Worm (Caenorhabditis elegans) whole organism, L1 larva: ENCODE results near the gene ska-3.

Experiments
- C04F5.9 ChIP-seq: sonication (generic microtip); optimal IDR thresholded peaks from 2 replicates; lab custom pipeline; 2016; ENCODE audit warnings: missing genetic modification characterization, missing compliant biosample characterization
- C16A3.4 ChIP-seq: fragments of 150-350 bp; optimal IDR thresholded peaks from 2 replicates; lab custom pipeline; 2014; ENCODE audit warnings: missing biosample characterization, missing genetic modification characterization
- Y116A8C.19 ChIP-seq: sonication (generic microtip); optimal IDR thresholded peaks from 2 replicates; lab custom pipeline; 2016; ENCODE audit warnings: missing compliant biosample characterization, missing genetic modification characterization, borderline replicate concordance
- alr-1 ChIP-seq: fragments of 200-800 bp; sonication (Bioruptor generic); optimal IDR thresholded peaks from 2 replicates; lab custom pipeline; 2018; ENCODE audit warnings: borderline replicate concordance, mild to moderate bottlenecking, missing genetic modification characterization, missing compliant biosample characterization
- blmp-1 ChIP-seq: fragments of 150-350 bp; optimal IDR thresholded peaks from 2 replicates; lab custom pipeline; 2014; ENCODE audit warnings: missing biosample characterization, missing genetic modification characterization
- ceh-88 ChIP-seq: fragments of 200-800 bp; sonication (Bioruptor generic); IDR thresholded peaks from 2 replicates; pipeline ENCODE4 v1.3.6; 2022; ENCODE audit warnings: missing genetic modification characterization, missing compliant biosample characterization
- ceh-90 ChIP-seq: sonication (generic microtip); optimal IDR thresholded peaks from 2 replicates; lab custom pipeline; 2016; ENCODE audit warnings: missing genetic modification characterization, missing compliant biosample characterization
- efl-1 ChIP-seq, 4 experiments: fragments of 150-350 bp; optimal IDR thresholded peaks in 3 of 4; peaks in 1 of 4; 1 replicate in 1 of 4; 2 replicates in 3 of 4; lab custom pipeline; 2014; ENCODE audit warnings: missing biosample characterization in 2 of 4, missing genetic modification characterization in 2 of 4, missing genetic modification reagents in 2 of 4
- efl-3 ChIP-seq: fragments of 200-800 bp; sonication (Bioruptor generic); optimal IDR thresholded peaks from 2 replicates; lab custom pipeline; 2018; ENCODE audit warnings: mild to moderate bottlenecking, missing genetic modification characterization, missing compliant biosample characterization
- egl-13 ChIP-seq: sonication (generic microtip); optimal IDR thresholded peaks from 2 replicates; lab custom pipeline; 2016; ENCODE audit warnings: missing genotype, missing genetic modification reagents, missing genetic modification characterization, missing compliant biosample characterization
- egl-27 ChIP-seq, 2 experiments: fragments of 150-350 bp in 1 of 2; sonication (generic microtip); optimal IDR thresholded peaks; 3 replicates each; lab custom pipeline; 2017 to 2018; ENCODE audit warnings: missing biosample characterization in 2 of 2, missing genetic modification characterization in 2 of 2, missing genetic modification reagents in 2 of 2
- fos-1 ChIP-seq: fragments of 150-350 bp; optimal IDR thresholded peaks from 2 replicates; lab custom pipeline; 2014; ENCODE audit warnings: missing biosample characterization, missing genetic modification characterization
- grh-1 ChIP-seq: fragments of 200-800 bp; sonication (Bioruptor generic); IDR thresholded peaks from 2 replicates; pipeline ENCODE4 v1.3.6; 2022; ENCODE audit warnings: missing genetic modification reagents, missing genetic modification characterization, missing compliant biosample characterization
- hpl-2 ChIP-seq: fragments of 150-350 bp; optimal IDR thresholded peaks from 2 replicates; lab custom pipeline; 2014; ENCODE audit warnings: missing biosample characterization, missing genetic modification reagents, missing genetic modification characterization
- isw-1 ChIP-seq: fragments of 200-800 bp; sonication (Bioruptor generic); IDR thresholded peaks from 2 replicates; pipeline ENCODE4 v1.3.6; 2022; ENCODE audit warnings: missing genetic modification characterization, missing compliant biosample characterization
- jun-1 ChIP-seq: fragments of 150-350 bp; optimal IDR thresholded peaks from 2 replicates; lab custom pipeline; 2014; ENCODE audit warnings: missing biosample characterization, missing genetic modification reagents, missing genetic modification characterization
- lin-14 ChIP-seq: fragments of 200-800 bp; sonication (Bioruptor generic); optimal IDR thresholded peaks from 2 replicates; lab custom pipeline; 2018; ENCODE audit warnings: mild to moderate bottlenecking, missing genetic modification characterization, moderate library complexity, missing compliant biosample characterization
- lin-15B ChIP-seq: fragments of 150-350 bp; sonication (generic microtip); optimal IDR thresholded peaks from 3 replicates; lab custom pipeline; 2014; ENCODE audit warnings: missing biosample characterization, missing genetic modification characterization
- lin-35 ChIP-seq, 2 experiments: fragments of 150-350 bp; optimal IDR thresholded peaks; 2 replicates each; lab custom pipeline; 2014; ENCODE audit warnings: missing biosample characterization in 2 of 2, missing genetic modification characterization in 2 of 2, missing genetic modification reagents in 2 of 2
- lin-39 ChIP-seq: fragments of 150-350 bp; optimal IDR thresholded peaks from 2 replicates; lab custom pipeline; 2014; ENCODE audit warnings: missing biosample characterization, missing genetic modification reagents, missing genetic modification characterization
- lir-3 ChIP-seq: sonication (generic microtip); optimal IDR thresholded peaks from 2 replicates; lab custom pipeline; 2016; ENCODE audit warnings: mild to moderate bottlenecking, missing genetic modification characterization, moderate library complexity, missing compliant biosample characterization; ENCODE audit not compliant: poor library complexity
- lsy-2 ChIP-seq, 2 experiments: fragments of 150-350 bp; optimal IDR thresholded peaks; 2 replicates each; lab custom pipeline; 2014; ENCODE audit warnings: missing biosample characterization in 2 of 2, missing genetic modification characterization in 2 of 2
- mab-9 ChIP-seq: fragments of 200-800 bp; sonication (Bioruptor generic); IDR thresholded peaks from 2 replicates; pipeline ENCODE4 v1.3.6; 2022; ENCODE audit warnings: missing genetic modification reagents, missing genetic modification characterization, missing compliant biosample characterization
- mdl-1 ChIP-seq, 2 experiments: fragments of 150-350 bp; optimal IDR thresholded peaks; 2 replicates each; lab custom pipeline; 2014 to 2017; ENCODE audit warnings: missing biosample characterization in 2 of 2, missing genetic modification characterization in 2 of 2, inconsistent platforms in 1 of 2
- mep-1 ChIP-seq: fragments of 150-350 bp; optimal IDR thresholded peaks from 2 replicates; lab custom pipeline; 2014; ENCODE audit warnings: missing biosample characterization, missing genetic modification characterization
- nhr-237 ChIP-seq: fragments of 150-350 bp; optimal IDR thresholded peaks from 2 replicates; lab custom pipeline; 2014; ENCODE audit warnings: missing biosample characterization, missing genetic modification characterization
- nhr-28 ChIP-seq: fragments of 150-350 bp; optimal IDR thresholded peaks from 2 replicates; lab custom pipeline; 2014; ENCODE audit warnings: missing biosample characterization, missing genetic modification characterization
- nhr-47 ChIP-seq: sonication (generic microtip); optimal IDR thresholded peaks from 2 replicates; lab custom pipeline; 2016; ENCODE audit warnings: mild to moderate bottlenecking, missing genetic modification characterization, moderate library complexity, missing compliant biosample characterization
- nhr-71 ChIP-seq: sonication (generic microtip); optimal IDR thresholded peaks from 2 replicates; lab custom pipeline; 2016; ENCODE audit warnings: mild to moderate bottlenecking, missing genetic modification characterization, moderate library complexity, missing compliant biosample characterization
- nhr-77 ChIP-seq: fragments of 150-350 bp; optimal IDR thresholded peaks from 2 replicates; lab custom pipeline; 2014; ENCODE audit warnings: missing biosample characterization, missing genetic modification characterization
- nhr-84 ChIP-seq: sonication (generic microtip); optimal IDR thresholded peaks from 2 replicates; lab custom pipeline; 2017; ENCODE audit warnings: missing biosample characterization, missing genetic modification characterization
- nhr-85 ChIP-seq: sonication (generic microtip); peaks from one replicate; lab custom pipeline; 2016; ENCODE audit warnings: missing genetic modification characterization, inconsistent platforms, missing compliant biosample characterization
- nhr-90 ChIP-seq: sonication (generic microtip); optimal IDR thresholded peaks from 2 replicates; lab custom pipeline; 2016; ENCODE audit warnings: mild to moderate bottlenecking, missing genetic modification characterization, missing compliant biosample characterization; ENCODE audit not compliant: poor library complexity
- pax-3 ChIP-seq: fragments of 200-800 bp; sonication (Bioruptor generic); optimal IDR thresholded peaks from 2 replicates; lab custom pipeline; 2018; ENCODE audit warnings: mild to moderate bottlenecking, missing genetic modification characterization, moderate library complexity, missing compliant biosample characterization
- pqm-1 ChIP-seq: sonication (generic microtip); optimal IDR thresholded peaks from 3 replicates; lab custom pipeline; 2017; ENCODE audit warnings: missing biosample characterization, missing genetic modification characterization
- rnt-1 ChIP-seq: sonication (generic microtip); optimal IDR thresholded peaks from 2 replicates; lab custom pipeline; 2016; ENCODE audit warnings: mild to moderate bottlenecking, missing genetic modification characterization, moderate library complexity, missing compliant biosample characterization
- snu-23 ChIP-seq: sonication (generic microtip); optimal IDR thresholded peaks from 2 replicates; lab custom pipeline; 2016; ENCODE audit warnings: missing genetic modification characterization, missing compliant biosample characterization
- sox-4 ChIP-seq: sonication (generic microtip); optimal IDR thresholded peaks from 2 replicates; lab custom pipeline; 2016; ENCODE audit warnings: missing genetic modification characterization, missing compliant biosample characterization
- sptf-1 ChIP-seq: fragments of 150-350 bp; optimal IDR thresholded peaks from 2 replicates; lab custom pipeline; 2014; ENCODE audit warnings: missing biosample characterization, missing genetic modification characterization
- swsn-7 ChIP-seq: sonication (generic microtip); optimal IDR thresholded peaks from 2 replicates; lab custom pipeline; 2016; ENCODE audit warnings: missing genetic modification characterization, missing compliant biosample characterization
- tbx-2 ChIP-seq: sonication (generic microtip); optimal IDR thresholded peaks from 2 replicates; lab custom pipeline; 2016; ENCODE audit warnings: missing genetic modification characterization, missing compliant biosample characterization
- tlp-1 ChIP-seq: fragments of 150-350 bp; optimal IDR thresholded peaks from 2 replicates; lab custom pipeline; 2014; ENCODE audit warnings: missing biosample characterization, missing genetic modification characterization
- unc-30 ChIP-seq: sonication (generic microtip); optimal IDR thresholded peaks from 2 replicates; lab custom pipeline; 2017; ENCODE audit warnings: missing biosample characterization, missing genetic modification characterization
- unc-98 ChIP-seq: fragments of 200-800 bp; sonication (Bioruptor generic); IDR thresholded peaks from 2 replicates; pipeline ENCODE4 v1.3.6; 2022; ENCODE audit warnings: missing genetic modification characterization, missing compliant biosample characterization
- zip-4 ChIP-seq: fragments of 200-800 bp; sonication (Bioruptor generic); optimal IDR thresholded peaks from 2 replicates; lab custom pipeline; 2018; ENCODE audit warnings: mild to moderate bottlenecking, missing genetic modification characterization, moderate library complexity, missing compliant biosample characterization
- ztf-11 ChIP-seq, 2 experiments: sonication (generic microtip); optimal IDR thresholded peaks; 2 replicates each; lab custom pipeline; 2016 to 2017; ENCODE audit warnings: missing genetic modification characterization in 2 of 2, missing biosample characterization in 1 of 2, missing compliant biosample characterization in 1 of 2

Gene ska-3

ce11 chrIII:5667952-5668489, 10.8 kb downstream of the ska-3 start (continued):
- TF ChIP-seq egl-27 (tag; optimal IDR thresholded peaks at IDR 0.05; lab: Kevin White, UChicago) (no peak), nhr-90 (no peak), jun-1 (tag; lab: Kevin White, UChicago) (no peak), lir-3 (tag; lab: Kevin White, UChicago) (no peak), Y116A8C.19 (tag; lab: Kevin White, UChicago) (no peak), swsn-7 (peak; percentile 32), zip-4 (GFP tag; lab: Kevin White, UChicago) (no peak), tbx-2 (tag; lab: Kevin White, UChicago) (no peak), mab-9 (GFP tag; lab: Robert Waterston, UW) (no peak), mep-1 (tag; lab: Kevin White, UChicago) (peak; percentile 49), mdl-1 (tag; optimal IDR thresholded peaks at IDR 0.05; lab: Kevin White, UChicago) (no peak), pax-3 (tag; lab: Kevin White, UChicago) (no peak), C16A3.4 (tag; lab: Kevin White, UChicago) (no peak), C04F5.9 (tag; lab: Kevin White, UChicago) (no peak), efl-1 (optimal IDR thresholded peaks at IDR 0.05; lab: Kevin White, UChicago) (peak; percentile 38 to 44), efl-1 (GFP tag; optimal IDR thresholded peaks at IDR 0.05 in 1 of 2; lab: Kevin White, UChicago) (peak in 1 of 2 experiments; percentile 71), nhr-47 (tag; lab: Kevin White, UChicago) (no peak), isw-1 (no peak), rnt-1 (no peak), unc-30 (tag; lab: Kevin White, UChicago) (no peak), hpl-2 (no peak), sptf-1 (tag; lab: Kevin White, UChicago) (no peak), nhr-28 (tag; lab: Kevin White, UChicago) (no peak), ceh-90 (tag; lab: Kevin White, UChicago) (no peak), nhr-77 (tag; lab: Kevin White, UChicago) (no peak), nhr-84 (no peak), snu-23 (GFP tag; lab: Kevin White, UChicago) (peak; percentile 20), grh-1 (GFP tag; lab: Robert Waterston, UW) (no peak), lsy-2 (tag; optimal IDR thresholded peaks at IDR 0.05; lab: Kevin White, UChicago) (peak in 1 of 2 experiments; percentile 26), nhr-237 (tag; lab: Kevin White, UChicago) (no peak), pqm-1 (tag; lab: Kevin White, UChicago) (no peak), ztf-11 (tag; optimal IDR thresholded peaks at IDR 0.05; lab: Kevin White, UChicago) (no peak), efl-3 (no peak), lin-35 (GFP tag; optimal IDR thresholded peaks at IDR 0.05; lab: Kevin White, UChicago) (peak; percentile 16 to 28), fos-1 (tag; lab: Kevin White, UChicago) (no peak), tlp-1 (tag; lab: Kevin White, UChicago) (no peak), unc-98 (GFP tag; lab: Robert Waterston, UW) (no peak), sox-4 (tag; lab: Kevin White, UChicago) (no peak), lin-15B (tag; lab: Kevin White, UChicago) (no peak), egl-13 (no peak), alr-1 (tag; lab: Kevin White, UChicago) (no peak), nhr-71 (tag; lab: Kevin White, UChicago) (peak; percentile 41)
- TF ChIP-seq, all 84 proteins: peak for 16

ce11 chrIII:5665710-5666109, 13.1 kb downstream of the ska-3 start:
- TF ChIP-seq blmp-1, result peak; percentile 48
- no peak for TF ChIP-seq ceh-88 (GFP tag; lab: Robert Waterston, UW)
- no peak for TF ChIP-seq nhr-85 (tag; lab: Kevin White, UChicago)
- no peak for TF ChIP-seq lin-39 (tag; lab: Kevin White, UChicago)
- no peak for TF ChIP-seq lsy-2 (tag; optimal IDR thresholded peaks at IDR 0.05; lab: Kevin White, UChicago)
- TF ChIP-seq lin-14, result peak; percentile 23
